Worm (Caenorhabditis elegans): Measurements from ENCODE around the gene C03H5.3.

Gene C03H5.3

ce11 chrII:388533-388932 is 2.6 kb downstream of the C03H5.3 start, which contains the start of gene nstp-4 (continued):
- TF ChIP-seq cebp-2 (GFP tag; IDR thresholded peaks at IDR 0.05): no peak
- no peak for TF ChIP-seq attf-5 (GFP tag; optimal IDR thresholded peaks at IDR 0.05)
- no peak for TF ChIP-seq madf-3 (GFP tag; IDR thresholded peaks at IDR 0.05)
- no peak for TF ChIP-seq ekl-4 (GFP tag; IDR thresholded peaks at IDR 0.05)

DNA sequence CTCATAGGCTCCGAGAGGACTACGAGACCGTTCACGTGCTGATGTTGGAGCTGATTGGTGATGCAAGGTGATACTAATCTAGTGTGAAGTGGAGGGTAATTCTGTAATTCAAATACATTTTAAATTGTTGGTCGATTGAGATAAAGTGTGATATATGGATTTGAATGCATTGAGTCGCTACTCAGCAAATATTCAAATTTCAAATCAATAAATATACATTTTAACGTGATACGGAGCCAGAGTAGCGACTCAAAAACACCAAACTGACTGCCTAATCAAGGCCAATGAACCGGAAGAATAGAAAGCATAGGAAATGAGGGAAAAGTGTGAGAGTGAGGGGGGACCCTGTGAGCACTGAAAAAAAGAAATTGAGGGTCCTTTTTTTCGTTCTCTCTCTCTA is 13.4 kb downstream of the C03H5.3 start, which contains the start of gene C03H5.6:
Gene C03H5.6, minus strand, starts transcription at position 101 of the 400 bp plus-strand sequence.
- TF ChIP-seq zfh-2 (GFP tag; conservative IDR thresholded peaks at IDR 0.05) (0 out of 2 replicates have a peak, but pooled peaks have one; percentile 33), C17E4.6 (GFP tag; IDR thresholded peaks at IDR 0.05) (no peak)

ce11 chrII:400167-400566 is 14.3 kb downstream of the C03H5.3 start:
- no peak for TF ChIP-seq ceh-58 (GFP tag; IDR thresholded peaks at IDR 0.05)
- TF ChIP-seq nfya-1 (tag; optimal IDR thresholded peaks at IDR 0.05; ENCODE audit: borderline replicate concordance, insufficient read depth): no peak
- TF ChIP-seq lin-54 (GFP tag; optimal IDR thresholded peaks at IDR 0.05): no peak
- TF ChIP-seq zim-3 (tag; optimal IDR thresholded peaks at IDR 0.05): no peak
- no peak for TF ChIP-seq lin-40 (tag; optimal IDR thresholded peaks at IDR 0.05)
- TF ChIP-seq efl-1 (GFP tag; optimal IDR thresholded peaks at IDR 0.05): no peak
- TF ChIP-seq unc-62 (GFP tag; optimal IDR thresholded peaks at IDR 0.05): no peak
- no peak for TF ChIP-seq nfya-2 (GFP tag; IDR thresholded peaks at IDR 0.05)
- no peak for TF ChIP-seq F33H1.4 (GFP tag; IDR thresholded peaks at IDR 0.05)
- no peak for TF ChIP-seq athp-1 (tag; optimal IDR thresholded peaks at IDR 0.05)
- no peak for TF ChIP-seq attf-3 (GFP tag; conservative IDR thresholded peaks at IDR 0.05)
- no peak for TF ChIP-seq snpc-4 (GFP tag; optimal IDR thresholded peaks at IDR 0.05)
- TF ChIP-seq snpc-4 (tag; optimal IDR thresholded peaks at IDR 0.05): no peak
- no peak for TF ChIP-seq mxl-1 (tag; optimal IDR thresholded peaks at IDR 0.05)
- TF ChIP-seq F10E7.11 (tag; optimal IDR thresholded peaks at IDR 0.05): no peak
- no peak for TF ChIP-seq madf-3 (GFP tag; IDR thresholded peaks at IDR 0.05)
- TF ChIP-seq mcd-1 (GFP tag; IDR thresholded peaks at IDR 0.05): no peak
- TF ChIP-seq sptf-2 (GFP tag; optimal IDR thresholded peaks at IDR 0.05): no peak
- no peak for TF ChIP-seq atf-7 (tag; optimal IDR thresholded peaks at IDR 0.05)
- TF ChIP-seq nhr-179 (tag; optimal IDR thresholded peaks at IDR 0.05): no peak
- no peak for TF ChIP-seq cebp-1 (GFP tag; IDR thresholded peaks at IDR 0.05)
- no peak for TF ChIP-seq cebp-1 (tag; optimal IDR thresholded peaks at IDR 0.05)

DNA sequence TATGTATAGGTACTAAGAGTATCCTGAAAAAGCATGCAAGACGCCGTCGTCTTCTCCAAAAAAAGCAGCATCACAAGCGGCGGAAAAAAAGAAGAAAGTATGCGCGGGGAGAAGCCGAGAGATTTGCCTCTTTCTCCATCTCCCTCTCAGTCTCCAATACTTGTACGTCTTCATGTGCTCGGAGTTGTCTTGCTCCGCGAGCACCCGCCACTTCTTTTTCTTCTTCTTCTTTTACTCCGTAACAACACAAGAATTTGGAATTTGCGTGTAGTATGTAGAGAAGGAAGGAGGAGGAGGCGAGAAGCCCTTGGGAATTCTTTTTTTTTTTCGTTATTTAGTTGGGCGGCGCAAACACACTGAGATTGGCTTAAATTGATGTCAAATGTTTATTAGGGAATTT is 15.3 kb downstream of the C03H5.3 start:
- TF ChIP-seq egrh-3 (GFP tag; IDR thresholded peaks at IDR 0.05) (no peak), chd-7 (tag; optimal IDR thresholded peaks at IDR 0.05) (no peak), zfh-2 (GFP tag; conservative IDR thresholded peaks at IDR 0.05) (0 out of 2 replicates have a peak, but pooled peaks have one; percentile 26)

DNA sequence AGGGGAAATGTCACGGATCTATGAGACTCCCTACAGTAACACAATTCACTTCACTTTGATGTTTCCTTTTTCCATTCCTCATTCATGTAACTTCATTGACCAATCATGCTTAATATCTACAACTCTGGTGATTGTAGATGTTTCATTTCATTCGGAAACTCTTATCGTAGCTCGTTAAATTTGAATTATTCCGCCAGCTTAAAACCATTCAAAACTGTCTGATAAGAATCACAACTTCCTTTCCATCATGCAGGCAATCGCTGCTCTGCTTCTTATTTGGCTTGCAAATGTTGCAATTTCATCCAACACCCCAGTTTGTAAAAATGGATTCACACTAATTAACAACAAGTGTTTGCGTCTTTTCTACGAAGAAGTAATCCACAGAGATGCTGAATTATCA is 16.5 kb downstream of the C03H5.3 start, which contains the start of gene clec-10:
Gene clec-10, plus strand, starts transcription at position 244 of the 400 bp plus-strand sequence.
- TF ChIP-seq ztf-6 (GFP tag; IDR thresholded peaks at IDR 0.05) (no peak), nhr-80 (tag; optimal IDR thresholded peaks at IDR 0.05) (peak; percentile 35)

- TF ChIP-seq nhr-179 (tag; optimal IDR thresholded peaks at IDR 0.05): no peak
- TF ChIP-seq repo-1 (tag; optimal IDR thresholded peaks at IDR 0.05): peak; percentile 63
- TF ChIP-seq pha-4 (tag; optimal IDR thresholded peaks at IDR 0.05): peak; percentile 87
- peak; percentile 80 for TF ChIP-seq tlf-1 (GFP tag; optimal IDR thresholded peaks at IDR 0.05)
- TF ChIP-seq athp-1 (tag; optimal IDR thresholded peaks at IDR 0.05): peak; percentile 31
- TF ChIP-seq mxl-1 (tag; optimal IDR thresholded peaks at IDR 0.05): no peak
- TF ChIP-seq egl-44 (GFP tag; IDR thresholded peaks at IDR 0.05): 0 out of 2 replicates have a peak, but pooled peaks have one; percentile 20
- no peak for TF ChIP-seq hrde-1 (tag; optimal IDR thresholded peaks at IDR 0.05; ENCODE audit: borderline replicate concordance)
- TF ChIP-seq F22D6.2 (tag; optimal IDR thresholded peaks at IDR 0.05): peak; percentile 12
- peak; percentile 66 for TF ChIP-seq tbp1 (GFP tag; optimal IDR thresholded peaks at IDR 0.05)
- peak; percentile 97 for TF ChIP-seq ztf-18 (tag; optimal IDR thresholded peaks at IDR 0.05)
- no peak for TF ChIP-seq egl-18 (GFP tag; IDR thresholded peaks at IDR 0.05)
- TF ChIP-seq pbrm-1 (GFP tag; IDR thresholded peaks at IDR 0.05): peak; percentile 87
- TF ChIP-seq snpc-1.1 (tag; optimal IDR thresholded peaks at IDR 0.05; ENCODE audit: insufficient read depth): no peak
Measured at ce11 chrII:410832-411231, 24.9 kb downstream of the C03H5.3 start, which contains the start of the genes dnsn-1 and C24H12.4. TSS of gene dnsn-1 (minus strand) at chrII:410932. TSS of gene C24H12.4 (plus strand) at chrII:411222.

Measured in whole organism, young adult.